Worm (Caenorhabditis elegans) whole organism, mixed stage, embryonic: Measurements from ENCODE around the gene rps-13.

Source experiments
- bed-3 ChIP-seq: fragments of 200-800 bp; sonication (Bioruptor generic); optimal IDR thresholded peaks from 3 replicates; lab custom pipeline; 2018; ENCODE audit warnings: mild to moderate bottlenecking, missing genetic modification characterization, moderate library complexity, missing compliant biosample characterization
- blmp-1 ChIP-seq: fragments of 150-350 bp; optimal IDR thresholded peaks from 2 replicates; lab custom pipeline; 2014; ENCODE audit warnings: missing biosample characterization, missing genetic modification characterization
- ceh-43 ChIP-seq: fragments of 200-800 bp; sonication (Bioruptor generic); optimal IDR thresholded peaks from 2 replicates; lab custom pipeline; 2018; ENCODE audit warnings: mild to moderate bottlenecking, missing genetic modification characterization, moderate library complexity, missing compliant biosample characterization
- ceh-83 ChIP-seq: fragments of 200-800 bp; sonication (Bioruptor generic); optimal IDR thresholded peaks from 2 replicates; lab custom pipeline; 2018; ENCODE audit warnings: mild to moderate bottlenecking, missing genetic modification characterization, missing compliant biosample characterization
- ces-1 ChIP-seq: fragments of 150-350 bp; optimal IDR thresholded peaks from 2 replicates; lab custom pipeline; 2014; ENCODE audit warnings: missing biosample characterization, missing genetic modification reagents, missing genetic modification characterization
- drap-1 ChIP-seq: fragments of 200-800 bp; sonication (Bioruptor generic); optimal IDR thresholded peaks from 3 replicates; lab custom pipeline; 2018; ENCODE audit warnings: mild to moderate bottlenecking, missing genetic modification characterization, missing compliant biosample characterization
- elt-1 ChIP-seq: sonication (generic microtip); optimal IDR thresholded peaks from 2 replicates; lab custom pipeline; 2017; ENCODE audit warnings: missing genetic modification characterization, mild to moderate bottlenecking, missing compliant biosample characterization, antibody characterized with exemption, moderate library complexity, borderline replicate concordance; ENCODE audit not compliant: insufficient read depth
- ham-2 ChIP-seq: fragments of 200-800 bp; sonication (Bioruptor generic); optimal IDR thresholded peaks from 2 replicates; lab custom pipeline; 2018; ENCODE audit warnings: mild to moderate bottlenecking, missing genetic modification characterization, missing compliant biosample characterization
- hlh-1 ChIP-seq: fragments of 150-350 bp; optimal IDR thresholded peaks from 2 replicates; lab custom pipeline; 2014; ENCODE audit warnings: missing biosample characterization, missing genetic modification reagents, missing genetic modification characterization
- lin-32 ChIP-seq: fragments of 200-800 bp; sonication (Bioruptor generic); optimal IDR thresholded peaks from 2 replicates; lab custom pipeline; 2018; ENCODE audit warnings: mild to moderate bottlenecking, missing genetic modification characterization, missing compliant biosample characterization
- lsy-2 ChIP-seq: fragments of 150-350 bp; optimal IDR thresholded peaks from 2 replicates; lab custom pipeline; 2014; ENCODE audit warnings: missing biosample characterization, missing genetic modification characterization
- mab-5 ChIP-seq: fragments of 150-350 bp; optimal IDR thresholded peaks from 2 replicates; lab custom pipeline; 2014; ENCODE audit warnings: missing biosample characterization, missing genetic modification characterization
- mep-1 ChIP-seq: fragments of 150-350 bp; optimal IDR thresholded peaks from 2 replicates; lab custom pipeline; 2017; ENCODE audit warnings: missing biosample characterization, missing genetic modification reagents, missing genetic modification characterization, inconsistent platforms
- nhr-12 ChIP-seq: fragments of 150-350 bp; optimal IDR thresholded peaks from 2 replicates; lab custom pipeline; 2014; ENCODE audit warnings: missing biosample characterization, missing genetic modification characterization
- nhr-2 ChIP-seq: fragments of 150-350 bp; optimal IDR thresholded peaks from 2 replicates; lab custom pipeline; 2014; ENCODE audit warnings: missing biosample characterization, missing genetic modification characterization
- nhr-237 ChIP-seq: fragments of 150-350 bp; optimal IDR thresholded peaks from 2 replicates; lab custom pipeline; 2014; ENCODE audit warnings: missing biosample characterization, missing genetic modification characterization
- nhr-28 ChIP-seq: fragments of 150-350 bp; optimal IDR thresholded peaks from 2 replicates; lab custom pipeline; 2014; ENCODE audit warnings: missing biosample characterization, missing genetic modification characterization
- nhr-76 ChIP-seq: sonication (generic microtip); optimal IDR thresholded peaks from 2 replicates; lab custom pipeline; 2017; ENCODE audit warnings: missing biosample characterization, missing genetic modification characterization
- pha-4 ChIP-seq: fragments of 150-350 bp; optimal IDR thresholded peaks from 2 replicates; lab custom pipeline; 2018; ENCODE audit warnings: missing biosample characterization, missing genetic modification reagents, missing genetic modification characterization
- sem-2 ChIP-seq: fragments of 200-800 bp; sonication (Bioruptor generic); optimal IDR thresholded peaks from 2 replicates; lab custom pipeline; 2018; ENCODE audit warnings: mild to moderate bottlenecking, missing genetic modification characterization, missing compliant biosample characterization
- snpc-4 ChIP-seq: fragments of 150-350 bp; optimal IDR thresholded peaks from 2 replicates; lab custom pipeline; 2014; ENCODE audit warnings: missing biosample characterization, missing genetic modification characterization
- sptf-1 ChIP-seq: sonication (generic microtip); optimal IDR thresholded peaks from 2 replicates; lab custom pipeline; 2017; ENCODE audit warnings: mild to moderate bottlenecking, missing genetic modification characterization, moderate library complexity, missing compliant biosample characterization
- tbx-8 ChIP-seq: fragments of 200-800 bp; sonication (Bioruptor generic); optimal IDR thresholded peaks from 2 replicates; lab custom pipeline; 2018; ENCODE audit warnings: mild to moderate bottlenecking, missing genetic modification characterization, moderate library complexity, missing compliant biosample characterization
- unc-120 ChIP-seq: sonication (generic microtip); optimal IDR thresholded peaks from 2 replicates; lab custom pipeline; 2017; ENCODE audit warnings: missing genetic modification characterization, missing compliant biosample characterization; ENCODE audit not compliant: poor library complexity, severe bottlenecking
- unc-39 ChIP-seq: fragments of 150-350 bp; optimal IDR thresholded peaks from 2 replicates; lab custom pipeline; 2014; ENCODE audit warnings: missing biosample characterization, missing genetic modification characterization
- unc-62 ChIP-seq: fragments of 150-350 bp; optimal IDR thresholded peaks from 2 replicates; lab custom pipeline; 2014; ENCODE audit warnings: missing biosample characterization, missing genetic modification reagents, missing genetic modification characterization

Gene rps-13

DNA sequence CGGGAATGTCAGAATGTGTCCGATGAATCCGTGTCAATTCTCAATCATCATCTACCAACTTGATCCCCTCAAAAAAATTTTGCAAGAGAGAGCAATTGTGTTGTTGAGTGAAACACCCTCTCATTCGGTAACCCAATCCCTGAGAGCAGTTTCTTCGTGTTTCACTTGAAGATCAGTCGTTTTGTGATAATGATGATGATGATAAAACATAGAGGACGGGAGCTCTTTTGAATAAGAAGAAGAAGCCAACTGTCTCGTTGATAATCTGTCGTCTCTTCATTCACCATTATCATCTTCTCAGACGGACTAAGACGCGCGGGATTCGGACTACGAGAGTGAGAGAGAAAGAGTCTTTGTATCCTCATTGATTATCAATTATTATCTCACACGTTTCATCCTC, 30.3 kb upstream of the rps-13 start:
- TF ChIP-seq hlh-1 (tag; lab: Kevin White, UChicago), result peak; percentile 94
- peak; percentile 88 for TF ChIP-seq unc-62 (GFP tag; lab: Kevin White, UChicago)
- TF ChIP-seq tbx-8, result no peak
- TF ChIP-seq lsy-2 (tag; lab: Kevin White, UChicago), result no peak
- TF ChIP-seq unc-120 (tag; lab: Kevin White, UChicago), result peak; percentile 66
- TF ChIP-seq sptf-1 (tag; lab: Kevin White, UChicago), result no peak
- no peak for TF ChIP-seq ceh-83 (GFP tag; lab: Kevin White, UChicago)
- TF ChIP-seq mab-5 (tag; lab: Kevin White, UChicago), result peak; percentile 30

DNA sequence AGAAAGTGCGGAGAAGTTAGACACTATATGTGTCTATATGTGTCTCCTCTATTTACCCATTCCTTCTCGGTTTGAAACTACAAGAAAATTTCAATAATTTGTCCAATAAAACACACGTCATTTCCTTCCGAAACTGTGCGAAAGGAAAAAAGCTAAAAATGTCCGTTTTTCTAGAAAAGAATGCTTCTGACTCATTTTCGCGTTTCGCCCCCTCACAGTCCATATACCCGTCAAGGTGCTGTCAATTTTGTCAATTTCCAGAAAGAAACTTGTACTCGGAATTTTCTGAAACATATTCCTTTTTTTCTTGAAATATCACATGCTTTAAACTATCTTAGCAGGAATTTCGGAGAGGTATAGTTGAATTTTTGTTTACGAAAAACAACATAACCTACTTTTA, 28.0 kb upstream of the rps-13 start:
- TF ChIP-seq pha-4, result no peak
- no peak for TF ChIP-seq nhr-237
- TF ChIP-seq nhr-76 (tag; lab: Kevin White, UChicago), result no peak
- no peak for TF ChIP-seq unc-62 (GFP tag; lab: Kevin White, UChicago)
- no peak for TF ChIP-seq unc-39
- no peak for TF ChIP-seq lsy-2 (tag; lab: Kevin White, UChicago)
- no peak for TF ChIP-seq mab-5 (tag; lab: Kevin White, UChicago)
- no peak for TF ChIP-seq blmp-1 (tag; lab: Kevin White, UChicago)
- TF ChIP-seq, all 35 proteins: peak for 0

DNA sequence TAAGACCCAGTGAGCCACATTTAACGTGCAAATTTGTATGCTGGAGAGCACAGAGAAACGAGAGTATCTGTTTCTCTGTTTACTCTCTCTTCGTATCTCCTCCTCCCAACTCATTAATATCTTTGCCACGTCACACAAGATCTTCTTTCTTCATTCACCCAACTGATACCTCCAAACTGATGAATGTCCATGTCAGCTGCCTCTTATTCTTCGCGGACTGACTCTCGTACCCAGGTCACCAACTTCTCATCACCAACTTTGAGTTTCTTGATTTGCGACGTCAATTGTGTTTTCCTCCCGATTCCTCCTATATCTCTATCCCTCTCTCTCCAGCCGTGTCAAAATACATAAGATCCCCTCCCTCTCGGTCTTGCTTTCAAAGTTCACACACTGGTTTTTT, 27.5 kb upstream of the rps-13 start:
- TF ChIP-seq unc-120 (tag; lab: Kevin White, UChicago) (peak; percentile 69), unc-62 (GFP tag; lab: Kevin White, UChicago) (peak; percentile 89), hlh-1 (tag; lab: Kevin White, UChicago) (peak; percentile 99), sptf-1 (tag; lab: Kevin White, UChicago) (no peak), mab-5 (tag; lab: Kevin White, UChicago) (peak; percentile 48), unc-39 (no peak)

DNA sequence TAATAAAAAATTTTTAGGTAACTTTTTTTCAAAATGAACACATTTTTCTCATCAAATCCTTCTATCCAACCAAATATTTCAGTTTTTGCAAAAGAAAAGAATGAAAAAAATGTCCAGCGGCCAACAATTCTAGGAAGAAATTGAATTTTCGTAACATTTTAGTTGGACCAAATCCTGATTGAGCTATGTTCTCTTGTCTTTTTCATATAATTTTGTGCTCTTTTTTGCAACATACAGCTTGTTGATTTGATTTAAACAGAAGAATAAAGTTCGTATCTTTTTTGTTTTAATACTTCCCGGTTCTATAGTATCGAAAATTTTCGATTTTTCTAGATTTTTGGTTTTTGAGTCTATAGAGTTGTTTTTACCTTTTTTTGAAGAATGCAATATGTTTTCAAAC, 24.6 kb upstream of the rps-13 start:
- TF ChIP-seq ces-1 (GFP tag; lab: Kevin White, UChicago), result peak; percentile 57
- no peak for TF ChIP-seq nhr-12

DNA sequence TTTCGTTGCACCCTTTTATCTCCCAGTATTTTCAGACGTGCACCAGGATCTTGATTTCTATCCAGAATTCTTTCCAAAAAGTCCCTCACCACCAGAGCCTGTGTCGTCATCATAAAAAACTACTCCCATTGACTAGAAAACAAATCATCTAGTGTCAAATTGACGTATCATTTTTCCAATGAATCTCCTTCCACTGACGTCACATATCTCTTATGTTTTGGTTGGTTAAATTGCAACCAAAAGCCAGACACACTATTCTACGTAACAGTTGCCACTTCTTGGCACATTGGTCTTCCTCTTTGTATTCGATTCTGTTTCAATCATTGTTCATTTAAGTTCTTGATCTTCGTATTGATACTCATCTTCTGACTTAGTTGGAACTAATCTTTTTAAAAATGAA, 23.3 kb upstream of the rps-13 start:
- TF ChIP-seq nhr-28 (no peak), ceh-43 (no peak), ces-1 (GFP tag; lab: Kevin White, UChicago) (no peak), sem-2 (GFP tag; lab: Kevin White, UChicago) (no peak), nhr-237 (no peak), blmp-1 (tag; lab: Kevin White, UChicago) (no peak), ham-2 (GFP tag; lab: Kevin White, UChicago) (no peak), hlh-1 (tag; lab: Kevin White, UChicago) (peak; percentile 59), sptf-1 (tag; lab: Kevin White, UChicago) (no peak), unc-62 (GFP tag; lab: Kevin White, UChicago) (peak; percentile 24), nhr-76 (tag; lab: Kevin White, UChicago) (no peak)

DNA sequence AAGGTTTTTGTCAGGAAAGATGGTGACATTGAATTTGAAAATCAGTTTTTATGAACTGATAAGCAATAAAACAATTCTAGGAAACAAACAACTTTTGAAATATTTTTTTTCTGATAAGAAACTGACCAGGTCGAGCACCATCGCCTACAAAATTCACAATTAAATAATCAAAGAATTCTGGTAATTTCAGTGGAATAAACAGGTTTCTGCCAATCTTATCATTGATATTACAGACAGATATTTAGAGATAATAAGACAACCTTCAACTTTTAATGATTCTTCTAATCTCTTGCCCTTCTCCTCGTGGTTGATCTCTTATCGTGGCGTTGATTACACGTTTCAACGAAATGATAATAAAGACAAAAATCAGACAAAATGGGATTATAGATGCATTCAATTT, 21.6 kb upstream of the rps-13 start:
- TF ChIP-seq elt-1 (tag; lab: Kevin White, UChicago) (peak; percentile 7), drap-1 (GFP tag; lab: Kevin White, UChicago) (no peak)

DNA sequence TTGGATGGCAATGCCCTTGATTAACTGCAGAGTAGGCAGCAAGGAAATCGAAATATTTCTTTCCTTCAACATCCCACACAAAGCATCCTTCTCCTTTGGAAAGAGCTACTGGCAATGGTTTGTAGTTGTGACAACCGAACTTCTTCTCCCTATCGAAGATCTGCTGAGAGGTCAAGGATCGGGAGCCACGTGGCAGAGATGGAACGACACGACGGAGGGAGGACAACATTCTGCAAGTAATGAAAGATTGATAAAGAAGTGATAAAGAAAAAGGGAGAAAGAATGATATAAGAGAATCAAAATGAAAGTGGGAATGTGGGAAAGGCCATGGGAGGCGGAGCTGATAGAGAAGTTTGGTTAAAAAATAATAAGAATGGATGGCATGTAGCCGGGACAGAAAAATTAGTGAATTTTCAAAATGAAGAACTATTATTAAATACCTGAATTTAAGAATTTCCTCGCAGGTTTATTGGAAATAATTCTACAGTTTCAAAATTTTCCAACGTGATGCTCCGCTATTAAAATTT, 21.0 kb upstream of the rps-13 start, which contains the start of gene oatr-1:
Gene oatr-1, minus strand, starts transcription at position 477 of the 527 bp plus-strand sequence.
- no peak for TF ChIP-seq bed-3
- TF ChIP-seq ces-1 (GFP tag; lab: Kevin White, UChicago), result no peak
- TF ChIP-seq nhr-12, result no peak
- no peak for TF ChIP-seq drap-1 (GFP tag; lab: Kevin White, UChicago)
- no peak for TF ChIP-seq sptf-1 (tag; lab: Kevin White, UChicago)
- TF ChIP-seq nhr-76 (tag; lab: Kevin White, UChicago), result no peak

DNA sequence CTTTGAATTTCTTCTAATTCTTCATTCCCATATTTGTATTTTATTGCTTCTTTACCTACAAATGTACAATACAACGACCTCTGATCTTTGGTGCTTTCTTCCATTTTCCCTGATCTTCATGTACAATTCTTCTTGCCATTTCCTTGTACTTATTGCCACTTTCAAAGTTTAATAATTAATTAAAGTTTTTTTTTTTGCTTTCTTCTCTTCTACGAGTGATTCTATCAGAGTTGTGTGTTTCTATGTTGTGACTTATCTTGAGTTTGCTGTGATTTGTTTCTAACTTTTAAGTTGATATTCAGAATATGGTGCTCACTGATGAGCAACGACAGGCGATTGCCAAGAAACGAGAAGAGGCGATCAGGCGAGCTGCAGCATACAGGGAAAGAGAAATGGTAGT, 15.8 kb upstream of the rps-13 start, which contains the start of gene smrc-1:
Gene smrc-1, plus strand, starts transcription at position 301 of the 400 bp plus-strand sequence.
- no peak for TF ChIP-seq mep-1 (tag; lab: Kevin White, UChicago)
- no peak for TF ChIP-seq nhr-2 (tag; lab: Kevin White, UChicago)
- TF ChIP-seq snpc-4 (tag; lab: Kevin White, UChicago), result no peak
- no peak for TF ChIP-seq lin-32 (GFP tag; lab: Kevin White, UChicago)
- no peak for TF ChIP-seq mab-5 (tag; lab: Kevin White, UChicago)
- TF ChIP-seq ceh-43, result no peak
- TF ChIP-seq, all 35 proteins: peak for 0
